Fruit fly (Drosophila melanogaster): ENCODE results near the gene CASK.

CASK gene

DNA sequence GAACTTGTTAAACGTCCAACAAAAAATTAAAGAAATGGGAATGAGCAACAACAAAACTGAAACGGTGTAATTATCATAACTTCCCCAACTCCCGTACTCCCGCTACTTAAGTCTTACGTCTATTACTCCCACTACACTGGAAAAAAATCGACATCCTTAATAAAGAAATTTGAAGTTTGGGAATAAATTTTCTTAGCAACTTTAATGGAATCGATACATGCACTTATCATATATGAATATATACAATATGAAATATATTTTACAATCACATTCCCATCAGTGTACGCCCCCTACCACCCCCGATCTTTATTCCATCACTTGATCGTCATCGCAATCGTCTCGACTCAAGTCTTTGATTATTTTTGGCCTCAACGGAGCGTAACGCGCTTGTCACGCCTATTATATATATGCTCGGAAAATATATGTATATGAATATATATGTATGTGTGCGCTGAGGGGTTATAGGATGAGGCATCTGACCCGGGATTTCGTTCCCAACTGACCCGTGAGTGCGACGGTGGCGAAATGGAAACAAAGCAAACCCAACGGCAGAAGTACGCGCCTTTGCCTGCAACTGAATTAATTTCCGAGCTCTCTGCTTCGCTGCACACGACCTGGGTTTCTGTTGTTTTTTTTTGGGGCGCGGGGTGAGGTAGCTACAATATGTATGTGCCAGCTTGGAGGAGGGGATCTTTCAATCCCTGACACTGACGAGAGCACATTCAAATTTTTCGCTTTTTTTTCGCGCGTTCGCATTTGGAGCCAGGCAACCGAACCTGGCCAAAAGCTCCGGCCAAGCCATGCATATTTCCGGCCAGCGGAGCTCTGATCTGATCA, 12.0 kb upstream of the CASK start (continued):
- peak; percentile 10 for TF ChIP-seq CG10631 (GFP tag; optimal IDR thresholded peaks at IDR 0.05)
- TF ChIP-seq Ets21C (GFP tag; optimal IDR thresholded peaks at IDR 0.05) = no peak
- no peak for TF ChIP-seq spab (GFP tag; optimal IDR thresholded peaks at IDR 0.05)
- TF ChIP-seq CG8632 (GFP tag; optimal IDR thresholded peaks at IDR 0.05) = no peak
- TF ChIP-seq Sox102F (GFP tag; optimal IDR thresholded peaks at IDR 0.05) = no peak
- no peak for TF ChIP-seq Blimp-1 (GFP tag; optimal IDR thresholded peaks at IDR 0.05)
- TF ChIP-seq achi (GFP tag; optimal IDR thresholded peaks at IDR 0.05) = peak; percentile 34
- TF ChIP-seq cyc (GFP tag; optimal IDR thresholded peaks at IDR 0.05) = no peak
- TF ChIP-seq CG16779 (tag; optimal IDR thresholded peaks at IDR 0.05) = no peak
- no peak for TF ChIP-seq CG8319 (GFP tag; optimal IDR thresholded peaks at IDR 0.05)
- TF ChIP-seq salr (GFP tag; optimal IDR thresholded peaks at IDR 0.05) = no peak
- no peak for TF ChIP-seq Gug (GFP tag; IDR thresholded peaks at IDR 0.05)
- peak; percentile 72 for TF ChIP-seq Eip78C (GFP tag)
- TF ChIP-seq fd59A (GFP tag; optimal IDR thresholded peaks at IDR 0.05) = no peak
- no peak for TF ChIP-seq CG6854 (GFP tag; optimal IDR thresholded peaks at IDR 0.05)
- no peak for TF ChIP-seq CG1621 (tag; optimal IDR thresholded peaks at IDR 0.05)
- peak; percentile 5 for TF ChIP-seq Eip93F (GFP tag; optimal IDR thresholded peaks at IDR 0.05)
- TF ChIP-seq Hr4 (GFP tag; optimal IDR thresholded peaks at IDR 0.05) = peak; percentile 10
- no peak for TF ChIP-seq CG6163 (GFP tag; IDR thresholded peaks at IDR 0.05)
- TF ChIP-seq topi (GFP tag; optimal IDR thresholded peaks at IDR 0.05) = no peak
- TF ChIP-seq svp (GFP tag) = peak; percentile 96
- TF ChIP-seq fd85E (GFP tag; optimal IDR thresholded peaks at IDR 0.05) = no peak
- TF ChIP-seq CG31627 (GFP tag; optimal IDR thresholded peaks at IDR 0.05) = no peak
- no peak for TF ChIP-seq CG6276 (GFP tag; optimal IDR thresholded peaks at IDR 0.05)
- TF ChIP-seq CG6792 (GFP tag; optimal IDR thresholded peaks at IDR 0.05) = no peak
- no peak for TF ChIP-seq CG11902 (GFP tag; optimal IDR thresholded peaks at IDR 0.05)
- no peak for TF ChIP-seq net (GFP tag; optimal IDR thresholded peaks at IDR 0.05)
- TF ChIP-seq dsx (GFP tag; optimal IDR thresholded peaks at IDR 0.05; ENCODE audit: poor library complexity, severe bottlenecking) = peak; percentile 7
- TF ChIP-seq Ets96B (tag; optimal IDR thresholded peaks at IDR 0.05) = peak; percentile 15
- TF ChIP-seq CG11294 (GFP tag; IDR thresholded peaks at IDR 0.05) = no peak
- no peak for TF ChIP-seq CG6808 (GFP tag; optimal IDR thresholded peaks at IDR 0.05)
- no peak for TF ChIP-seq Sox15 (GFP tag; optimal IDR thresholded peaks at IDR 0.05)
- TF ChIP-seq CG4318 (GFP tag; optimal IDR thresholded peaks at IDR 0.05) = no peak

dm6 chr3R:21832203-21832602, 9.7 kb upstream of the CASK start, which contains the start of gene Gr93a:
Gene Gr93a, plus strand, starts transcription at chr3R:21832503.
- TF ChIP-seq CG16779 (tag; optimal IDR thresholded peaks at IDR 0.05) (no peak), CG11762 (GFP tag; optimal IDR thresholded peaks at IDR 0.05; ENCODE audit: insufficient read depth) (no peak), CG15336 (GFP tag; IDR thresholded peaks at IDR 0.05) (no peak), cyc (GFP tag; optimal IDR thresholded peaks at IDR 0.05) (no peak), Lpt (GFP tag; optimal IDR thresholded peaks at IDR 0.05) (no peak), CG6854 (GFP tag; optimal IDR thresholded peaks at IDR 0.05) (no peak), OdsH (GFP tag; optimal IDR thresholded peaks at IDR 0.05) (no peak), CG8319 (GFP tag; optimal IDR thresholded peaks at IDR 0.05) (no peak), vri (GFP tag; optimal IDR thresholded peaks at IDR 0.05) (no peak)

dm6 chr3R:21831040-21831439, 8.6 kb upstream of the CASK start:
- no peak for TF ChIP-seq ss (GFP tag; optimal IDR thresholded peaks at IDR 0.05)
- peak; percentile 13; the same call in 1 of the 2 replicates for TF ChIP-seq CG15336 (GFP tag; IDR thresholded peaks at IDR 0.05)
- TF ChIP-seq eg (GFP tag; IDR thresholded peaks at IDR 0.05) = peak; percentile 6; the same call in 1 of the 3 replicates
- TF ChIP-seq CG6163 (GFP tag; IDR thresholded peaks at IDR 0.05) = 0 out of 3 replicates have a peak, but pooled peaks have one; percentile 10
- TF ChIP-seq Lpt (GFP tag; optimal IDR thresholded peaks at IDR 0.05) = peak; percentile 75

Data from whole organism, prepupa.